Worm (Caenorhabditis elegans) whole organism, late embryonic: ENCODE results near the gene fbxa-112.

Experiments used
- C38D4.7 ChIP-seq: fragments of 200-800 bp; sonication (Bioruptor generic); optimal IDR thresholded peaks from 2 replicates; lab custom pipeline; 2018; ENCODE audit warnings: mild to moderate bottlenecking, missing genetic modification characterization, moderate library complexity, missing compliant biosample characterization
- F13H6.1 ChIP-seq: sonication (generic microtip); optimal IDR thresholded peaks from 2 replicates; lab custom pipeline; 2016; ENCODE audit warnings: missing genetic modification characterization, missing compliant biosample characterization
- Y22D7AL.16 ChIP-seq: sonication (generic microtip); optimal IDR thresholded peaks from 2 replicates; lab custom pipeline; 2016; ENCODE audit warnings: missing genetic modification characterization, missing compliant biosample characterization
- ahr-1 ChIP-seq: sonication (generic microtip); optimal IDR thresholded peaks from 2 replicates; lab custom pipeline; 2016; ENCODE audit warnings: missing genetic modification characterization, missing compliant biosample characterization
- ceh-19 ChIP-seq: fragments of 200-800 bp; sonication (Bioruptor generic); optimal IDR thresholded peaks from 2 replicates; lab custom pipeline; 2018; ENCODE audit warnings: mild to moderate bottlenecking, missing genetic modification characterization, missing compliant biosample characterization
- ceh-2 ChIP-seq: sonication (generic microtip); optimal IDR thresholded peaks from 2 replicates; lab custom pipeline; 2016; ENCODE audit warnings: missing genotype, missing genetic modification characterization, missing compliant biosample characterization
- ceh-24 ChIP-seq: sonication (generic microtip); optimal IDR thresholded peaks from 2 replicates; lab custom pipeline; 2016; ENCODE audit warnings: mild to moderate bottlenecking, missing genetic modification characterization, missing compliant biosample characterization
- ceh-34 ChIP-seq: sonication (generic microtip); optimal IDR thresholded peaks from 2 replicates; lab custom pipeline; 2016; ENCODE audit warnings: mild to moderate bottlenecking, missing genetic modification characterization, missing compliant biosample characterization
- ceh-48 ChIP-seq: sonication (generic microtip); optimal IDR thresholded peaks from 2 replicates; lab custom pipeline; 2016; ENCODE audit warnings: missing genetic modification characterization, inconsistent platforms, missing compliant biosample characterization
- ceh-6 ChIP-seq: fragments of 200-800 bp; sonication (Bioruptor generic); optimal IDR thresholded peaks from 2 replicates; lab custom pipeline; 2018; ENCODE audit warnings: mild to moderate bottlenecking, missing genetic modification characterization, missing compliant biosample characterization
- che-1 ChIP-seq: sonication (generic microtip); optimal IDR thresholded peaks from 2 replicates; lab custom pipeline; 2016; ENCODE audit warnings: mild to moderate bottlenecking, missing genetic modification characterization, missing compliant biosample characterization
- dmd-4 ChIP-seq: sonication (generic microtip); optimal IDR thresholded peaks from 2 replicates; lab custom pipeline; 2016; ENCODE audit warnings: borderline replicate concordance, missing genetic modification characterization, missing compliant biosample characterization
- elt-2 ChIP-seq: sonication (generic microtip); optimal IDR thresholded peaks from 2 replicates; lab custom pipeline; 2016; ENCODE audit warnings: missing genetic modification reagents, missing genetic modification characterization, missing compliant biosample characterization
- elt-4 ChIP-seq: sonication (generic microtip); optimal IDR thresholded peaks from 2 replicates; lab custom pipeline; 2016; ENCODE audit warnings: missing genetic modification characterization, missing compliant biosample characterization
- eyg-1 ChIP-seq: sonication (generic microtip); optimal IDR thresholded peaks from 2 replicates; lab custom pipeline; 2016; ENCODE audit warnings: missing genotype, missing genetic modification characterization, missing compliant biosample characterization
- hlh-15 ChIP-seq: sonication (generic microtip); optimal IDR thresholded peaks from 2 replicates; lab custom pipeline; 2016; ENCODE audit warnings: missing genetic modification characterization, missing compliant biosample characterization
- lim-6 ChIP-seq: sonication (generic microtip); optimal IDR thresholded peaks from 2 replicates; lab custom pipeline; 2016; ENCODE audit warnings: missing genetic modification characterization, missing compliant biosample characterization
- lin-11 ChIP-seq: fragments of 200-800 bp; sonication (Bioruptor generic); optimal IDR thresholded peaks from 2 replicates; lab custom pipeline; 2018; ENCODE audit warnings: mild to moderate bottlenecking, missing genetic modification characterization, missing compliant biosample characterization
- nfya-1 ChIP-seq: sonication (generic microtip); optimal IDR thresholded peaks from 2 replicates; lab custom pipeline; 2017; ENCODE audit warnings: missing genetic modification characterization, mild to moderate bottlenecking, missing compliant biosample characterization, antibody characterized with exemption, moderate library complexity
- nhr-11 ChIP-seq: fragments of 150-350 bp; optimal IDR thresholded peaks from 2 replicates; lab custom pipeline; 2014; ENCODE audit warnings: missing biosample characterization, missing genetic modification characterization
- odd-2 ChIP-seq: sonication (generic microtip); optimal IDR thresholded peaks from 2 replicates; lab custom pipeline; 2017; ENCODE audit warnings: antibody characterized with exemption, mild to moderate bottlenecking, missing genetic modification characterization, missing compliant biosample characterization
- pha-2 ChIP-seq: sonication (generic microtip); optimal IDR thresholded peaks from 2 replicates; lab custom pipeline; 2017; ENCODE audit warnings: mild to moderate bottlenecking, missing genetic modification characterization, missing compliant biosample characterization
- pha-4 ChIP-seq: fragments of 150-350 bp; optimal IDR thresholded peaks from 2 replicates; lab custom pipeline; 2018; ENCODE audit warnings: missing biosample characterization, missing genetic modification reagents, missing genetic modification characterization
- ref-2 ChIP-seq: sonication (generic microtip); optimal IDR thresholded peaks from 2 replicates; lab custom pipeline; 2016; ENCODE audit warnings: missing genetic modification characterization, missing compliant biosample characterization
- unc-3 ChIP-seq, 2 experiments: fragments of 200-800 bp in 1 of 2; sonication (Bioruptor generic) in 1 of 2; sonication (generic microtip) in 1 of 2; conservative IDR thresholded peaks in 1 of 2; optimal IDR thresholded peaks in 1 of 2; 2 replicates each; pipeline versions ENCODE4 v1.3.6 to Lab custom; 2016 to 2022; ENCODE audit warnings: missing compliant biosample characterization in 2 of 2, missing genetic modification characterization in 2 of 2, missing genetic modification reagents in 1 of 2
- unc-42 ChIP-seq: sonication (generic microtip); optimal IDR thresholded peaks from 2 replicates; lab custom pipeline; 2016; ENCODE audit warnings: missing genotype, missing genetic modification characterization, missing compliant biosample characterization
- unc-86 ChIP-seq: sonication (generic microtip); optimal IDR thresholded peaks from 2 replicates; lab custom pipeline; 2016; ENCODE audit warnings: missing genetic modification characterization, missing compliant biosample characterization
- ztf-16 ChIP-seq: sonication (generic microtip); optimal IDR thresholded peaks from 2 replicates; lab custom pipeline; 2017; ENCODE audit warnings: missing genetic modification characterization, missing compliant biosample characterization

The fbxa-112 gene

DNA sequence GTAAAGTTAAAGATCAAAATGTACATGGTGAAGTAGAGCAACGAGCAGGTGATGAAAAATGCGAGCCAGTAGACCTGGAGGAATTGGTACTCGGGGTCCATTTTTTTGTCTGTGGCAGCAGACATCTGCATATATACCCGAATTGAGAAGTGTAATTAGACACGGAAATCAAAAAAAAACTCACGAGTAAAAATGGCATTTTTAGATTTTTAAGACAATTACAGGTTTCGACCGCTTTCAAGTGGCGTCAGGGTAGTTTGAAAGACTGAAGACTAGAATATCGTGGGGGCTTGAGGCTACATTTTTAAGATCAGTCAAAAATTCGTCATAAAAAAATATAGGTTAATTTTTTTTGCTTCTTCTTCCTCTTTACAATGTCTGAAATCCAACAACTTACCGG lies 45.2 kb downstream of the fbxa-112 start, which contains the start of gene srd-68:
Gene srd-68 (minus strand): TSS at position 101 of the 400 bp plus-strand sequence.
- TF ChIP-seq che-1 (tag; lab: Kevin White, UChicago) = no peak
- no peak for TF ChIP-seq odd-2
- no peak for TF ChIP-seq ztf-16 (tag; lab: Kevin White, UChicago)
- TF ChIP-seq unc-86 (tag; lab: Kevin White, UChicago) = no peak
- TF ChIP-seq ceh-48 (tag; lab: Kevin White, UChicago) = no peak
- TF ChIP-seq F13H6.1 (tag; lab: Kevin White, UChicago) = no peak
- TF ChIP-seq C38D4.7 (GFP tag; lab: Kevin White, UChicago) = no peak
- no peak for TF ChIP-seq elt-4 (tag; lab: Kevin White, UChicago)
- TF ChIP-seq nhr-11 = no peak
- TF ChIP-seq ahr-1 (tag; lab: Kevin White, UChicago) = no peak
- no peak for TF ChIP-seq elt-2 (tag; lab: Kevin White, UChicago)
- TF ChIP-seq ceh-2 = no peak
- no peak for TF ChIP-seq lim-6
- TF ChIP-seq ceh-34 (tag; lab: Kevin White, UChicago) = no peak
- no peak for TF ChIP-seq pha-2 (tag; lab: Kevin White, UChicago)
- TF ChIP-seq nfya-1 (tag; lab: Kevin White, UChicago) = no peak
- TF ChIP-seq ceh-6 = no peak
- TF ChIP-seq unc-3 (GFP tag; conservative IDR thresholded peaks at IDR 0.05; lab: Robert Waterston, UW) = no peak
- no peak for TF ChIP-seq unc-3 (tag; optimal IDR thresholded peaks at IDR 0.05; lab: Kevin White, UChicago)
- TF ChIP-seq, all 69 proteins: peak for 0

DNA sequence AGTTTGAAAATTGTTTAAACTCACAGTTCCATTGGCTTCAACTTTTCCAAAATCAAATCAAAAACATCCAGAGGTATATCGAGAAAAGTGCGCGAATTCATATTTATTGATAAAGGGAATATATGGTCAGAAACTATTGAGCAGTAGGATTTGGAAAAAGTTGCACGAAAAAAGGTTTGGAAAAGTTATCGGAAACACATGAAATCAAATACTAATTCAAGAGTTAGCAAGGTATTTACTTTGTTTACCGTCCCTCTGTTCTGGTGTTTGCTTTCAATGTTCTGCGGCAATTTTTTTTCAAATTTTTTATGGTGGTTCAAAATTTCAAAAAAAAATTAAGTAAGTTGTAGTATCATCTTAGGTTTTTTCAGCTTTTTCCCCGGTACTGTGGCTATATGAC lies 48.6 kb downstream of the fbxa-112 start, which contains the start of gene fbxa-45:
Gene fbxa-45 (minus strand): TSS at position 101 of the 400 bp plus-strand sequence.
- TF ChIP-seq ceh-24 (tag; lab: Kevin White, UChicago) = no peak
- TF ChIP-seq dmd-4 (tag; lab: Kevin White, UChicago) = no peak
- TF ChIP-seq Y22D7AL.16 (tag; lab: Kevin White, UChicago) = no peak
- no peak for TF ChIP-seq ref-2 (tag; lab: Kevin White, UChicago)
- no peak for TF ChIP-seq eyg-1 (tag; lab: Kevin White, UChicago)
- no peak for TF ChIP-seq pha-4 (tag; lab: Kevin White, UChicago)
- TF ChIP-seq lin-11 = no peak
- TF ChIP-seq hlh-15 (tag; lab: Kevin White, UChicago) = no peak
- TF ChIP-seq ceh-19 (GFP tag; lab: Kevin White, UChicago) = no peak
- no peak for TF ChIP-seq unc-42
